Fruit fly (Drosophila melanogaster): ENCODE data around the gene CG17721.

Gene CG17721

DNA sequence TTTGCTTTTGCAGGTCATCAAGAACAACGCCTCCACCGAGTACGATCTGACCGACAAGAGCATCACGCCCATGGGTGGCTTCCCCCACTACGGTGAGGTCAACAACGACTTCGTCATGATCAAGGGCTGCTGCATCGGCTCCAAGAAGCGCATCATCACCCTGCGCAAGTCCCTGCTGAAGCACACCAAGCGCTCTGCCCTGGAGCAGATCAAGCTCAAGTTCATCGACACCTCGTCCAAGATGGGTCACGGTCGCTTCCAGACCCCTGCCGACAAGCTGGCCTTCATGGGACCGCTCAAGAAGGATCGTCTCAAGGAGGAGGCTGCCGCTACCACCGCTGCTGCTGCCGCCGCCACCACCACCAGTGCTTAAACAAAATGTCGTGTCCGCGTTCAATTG, 10.5 kb upstream of the CG17721 start:
- TF ChIP-seq Bgb (GFP tag; IDR thresholded peaks at IDR 0.05; ENCODE audit: partially characterized antibody) = 0 out of 2 replicates have a peak, but pooled peaks have one; percentile 35
- peak; percentile 91 for TF ChIP-seq Ets65A (GFP tag)
- TF ChIP-seq Med (GFP tag) = peak; percentile 59
- no peak for TF ChIP-seq sna (GFP tag; IDR thresholded peaks at IDR 0.05; ENCODE audit: partially characterized antibody)
- TF ChIP-seq caup (GFP tag; optimal IDR thresholded peaks at IDR 0.05; ENCODE audit: severe bottlenecking) = no peak
- no peak for TF ChIP-seq ERR (GFP tag; optimal IDR thresholded peaks at IDR 0.05)

DNA sequence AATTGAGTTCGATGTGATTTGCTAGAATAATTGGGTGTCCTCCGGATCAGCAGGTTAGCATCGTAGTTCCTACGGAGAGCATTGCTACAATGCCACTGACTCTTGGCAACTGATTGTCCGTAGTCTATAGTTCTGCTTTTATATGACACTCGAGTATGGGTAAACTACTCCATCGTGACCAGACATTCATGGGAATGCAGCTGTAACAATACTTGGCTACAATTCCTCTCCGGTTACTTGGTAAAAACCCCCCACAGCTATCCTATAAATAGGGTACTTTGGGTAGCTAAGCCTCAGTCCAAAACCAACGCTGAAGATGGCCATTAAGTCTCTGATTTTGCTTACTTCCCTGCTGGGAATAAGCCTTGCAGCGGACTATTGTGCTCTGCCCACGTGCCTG, 9.7 kb upstream of the CG17721 start, which contains the start of gene scpr-C:
scpr-C (plus strand) TSS at position 301 of the 400 bp plus-strand sequence.
- TF ChIP-seq sob (GFP tag; IDR thresholded peaks at IDR 0.05) = peak; percentile 14; the same call in 1 of the 2 replicates
- no peak for TF ChIP-seq B-H1 (GFP tag; IDR thresholded peaks at IDR 0.05)
- no peak for TF ChIP-seq Spps (tag; optimal IDR thresholded peaks at IDR 0.05)
- TF ChIP-seq chm (GFP tag; IDR thresholded peaks at IDR 0.05) = peak; percentile 41; the same call in 1 of the 2 replicates
- no peak for TF ChIP-seq Dll (GFP tag; IDR thresholded peaks at IDR 0.05; ENCODE audit: partially characterized antibody)
- 0 out of 2 replicates have a peak, but pooled peaks have one; percentile 17 for TF ChIP-seq CG42726 (GFP tag; IDR thresholded peaks at IDR 0.05; ENCODE audit: partially characterized antibody)
- TF ChIP-seq Med (GFP tag) = peak; percentile 76
- no peak for TF ChIP-seq Bdp1 (GFP tag; optimal IDR thresholded peaks at IDR 0.05)
- no peak for TF ChIP-seq dpn (GFP tag; optimal IDR thresholded peaks at IDR 0.05)
- no peak for TF ChIP-seq CG15073 (GFP tag; optimal IDR thresholded peaks at IDR 0.05)
- 0 out of 2 replicates have a peak, but pooled peaks have one; percentile 13 for TF ChIP-seq CG16779 (GFP tag; IDR thresholded peaks at IDR 0.05)
- no peak for TF ChIP-seq corto (GFP tag; optimal IDR thresholded peaks at IDR 0.05)

DNA sequence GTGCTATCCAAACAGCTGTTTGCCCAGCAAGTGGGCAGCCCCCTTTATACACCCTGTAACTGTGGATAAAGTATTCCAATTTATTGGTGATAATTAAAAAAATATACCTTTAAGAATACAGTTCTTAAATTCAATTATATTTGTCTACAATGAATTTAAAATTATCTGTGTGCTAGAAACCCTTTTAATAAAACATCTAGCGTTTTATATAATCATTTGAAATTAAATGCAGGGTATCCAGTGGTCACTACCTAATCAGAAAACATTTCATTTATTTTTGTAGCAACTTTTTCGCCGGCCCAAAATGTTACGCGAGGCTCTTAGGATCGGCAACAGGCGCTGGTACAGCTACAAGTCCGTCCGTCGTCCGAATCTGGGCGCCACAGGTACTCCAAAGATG, 8.4 kb upstream of the CG17721 start, which contains the start of gene CG17726:
CG17726 (plus strand) TSS at position 267 of the 400 bp plus-strand sequence.
- peak; percentile 89 for TF ChIP-seq tup (GFP tag; optimal IDR thresholded peaks at IDR 0.05)
- TF ChIP-seq Myb (GFP tag; optimal IDR thresholded peaks at IDR 0.05) = peak; percentile 61
- TF ChIP-seq peb (GFP tag; IDR thresholded peaks at IDR 0.05) = peak; percentile 96
- TF ChIP-seq gsb (GFP tag; IDR thresholded peaks at IDR 0.05) = peak; percentile 89
- peak; percentile 91 for TF ChIP-seq trh (GFP tag; optimal IDR thresholded peaks at IDR 0.05)
- TF ChIP-seq tll (GFP tag; optimal IDR thresholded peaks at IDR 0.05) = peak in 1 of 2 experiments; percentile 65
- TF ChIP-seq HLH4C (GFP tag; IDR thresholded peaks at IDR 0.05; ENCODE audit: partially characterized antibody) = no peak
- peak; percentile 98 for TF ChIP-seq gcm (GFP tag; optimal IDR thresholded peaks at IDR 0.05)
- TF ChIP-seq gcm2 (GFP tag; optimal IDR thresholded peaks at IDR 0.05) = peak; percentile 69
- peak; percentile 86 for TF ChIP-seq Gsc (GFP tag; IDR thresholded peaks at IDR 0.05)
- TF ChIP-seq CG11723 (GFP tag; optimal IDR thresholded peaks at IDR 0.05) = peak; percentile 87
- peak; percentile 95 for TF ChIP-seq CG31224 (GFP tag; IDR thresholded peaks at IDR 0.05)
- TF ChIP-seq CG18262 (tag; optimal IDR thresholded peaks at IDR 0.05) = peak; percentile 98
- peak; percentile 98 for TF ChIP-seq Xbp1 (GFP tag; optimal IDR thresholded peaks at IDR 0.05)
- TF ChIP-seq Neu2 (GFP tag; optimal IDR thresholded peaks at IDR 0.05; ENCODE audit: borderline replicate concordance) = no peak
- TF ChIP-seq CG4424 (GFP tag; optimal IDR thresholded peaks at IDR 0.05) = peak; percentile 97
- peak; percentile 86 for TF ChIP-seq Side (GFP tag; optimal IDR thresholded peaks at IDR 0.05)
- TF ChIP-seq cas (GFP tag; IDR thresholded peaks at IDR 0.05) = peak; percentile 96
- no peak for TF ChIP-seq prd (optimal IDR thresholded peaks at IDR 0.05)
- peak; percentile 99 for TF ChIP-seq prd (GFP tag; IDR thresholded peaks at IDR 0.05)
- TF ChIP-seq Dip3 (GFP tag; optimal IDR thresholded peaks at IDR 0.05) = peak; percentile 81
- peak; percentile 91 for TF ChIP-seq HHEX (GFP tag; optimal IDR thresholded peaks at IDR 0.05)
- TF ChIP-seq kah (GFP tag; optimal IDR thresholded peaks at IDR 0.05) = peak; percentile 85
- TF ChIP-seq Scr (GFP tag; IDR thresholded peaks at IDR 0.05; ENCODE audit: partially characterized antibody) = no peak
- peak; percentile 90 for TF ChIP-seq Poxn (GFP tag; IDR thresholded peaks at IDR 0.05)
- peak; percentile 79 for TF ChIP-seq wek (GFP tag; optimal IDR thresholded peaks at IDR 0.05)
- TF ChIP-seq nom (GFP tag; optimal IDR thresholded peaks at IDR 0.05) = peak; percentile 93
- TF ChIP-seq toy (GFP tag; IDR thresholded peaks at IDR 0.05) = peak; percentile 91
- peak; percentile 27 for TF ChIP-seq ab (GFP tag; optimal IDR thresholded peaks at IDR 0.05)
- TF ChIP-seq CG15073 (GFP tag; optimal IDR thresholded peaks at IDR 0.05) = peak; percentile 71
- no peak for TF ChIP-seq usp (GFP tag; optimal IDR thresholded peaks at IDR 0.05)
- TF ChIP-seq CG18011 (GFP tag; optimal IDR thresholded peaks at IDR 0.05) = peak; percentile 83
